Worm (Caenorhabditis elegans) whole organism, mixed stage, embryonic: Measurements from ENCODE around the gene bath-46.
"Not testable (repeated sequence)": the region's sequence is repeated elsewhere in the genome, so short reads cannot be mapped to it uniquely, and the experiment has no call there.

Source experiments
- M03D4.4 ChIP-seq: sonication (generic microtip); optimal IDR thresholded peaks from 2 replicates; lab custom pipeline; 2017; ENCODE audit warnings: mild to moderate bottlenecking, missing genetic modification characterization, missing compliant biosample characterization
- blmp-1 ChIP-seq: fragments of 150-350 bp; optimal IDR thresholded peaks from 2 replicates; lab custom pipeline; 2014; ENCODE audit warnings: missing biosample characterization, missing genetic modification characterization
- ceh-39 ChIP-seq: fragments of 150-350 bp; optimal IDR thresholded peaks from 2 replicates; lab custom pipeline; 2014; ENCODE audit warnings: missing biosample characterization, missing genetic modification characterization
- ceh-83 ChIP-seq: fragments of 200-800 bp; sonication (Bioruptor generic); optimal IDR thresholded peaks from 2 replicates; lab custom pipeline; 2018; ENCODE audit warnings: mild to moderate bottlenecking, missing genetic modification characterization, missing compliant biosample characterization
- ces-1 ChIP-seq: fragments of 150-350 bp; optimal IDR thresholded peaks from 2 replicates; lab custom pipeline; 2014; ENCODE audit warnings: missing biosample characterization, missing genetic modification reagents, missing genetic modification characterization
- cnd-1 ChIP-seq: fragments of 200-800 bp; sonication (Bioruptor generic); optimal IDR thresholded peaks from 2 replicates; lab custom pipeline; 2018; ENCODE audit warnings: mild to moderate bottlenecking, missing genetic modification characterization, missing compliant biosample characterization
- drap-1 ChIP-seq: fragments of 200-800 bp; sonication (Bioruptor generic); optimal IDR thresholded peaks from 3 replicates; lab custom pipeline; 2018; ENCODE audit warnings: mild to moderate bottlenecking, missing genetic modification characterization, missing compliant biosample characterization
- elt-1 ChIP-seq: sonication (generic microtip); optimal IDR thresholded peaks from 2 replicates; lab custom pipeline; 2017; ENCODE audit warnings: missing genetic modification characterization, mild to moderate bottlenecking, missing compliant biosample characterization, antibody characterized with exemption, moderate library complexity, borderline replicate concordance; ENCODE audit not compliant: insufficient read depth
- flh-1 ChIP-seq: fragments of 200-800 bp; sonication (Bioruptor generic); optimal IDR thresholded peaks from 2 replicates; lab custom pipeline; 2018; ENCODE audit warnings: mild to moderate bottlenecking, missing genetic modification characterization, moderate library complexity, missing compliant biosample characterization
- ham-2 ChIP-seq: fragments of 200-800 bp; sonication (Bioruptor generic); optimal IDR thresholded peaks from 2 replicates; lab custom pipeline; 2018; ENCODE audit warnings: mild to moderate bottlenecking, missing genetic modification characterization, missing compliant biosample characterization
- lin-13 ChIP-seq: fragments of 150-350 bp; optimal IDR thresholded peaks from 2 replicates; lab custom pipeline; 2014; ENCODE audit warnings: missing biosample characterization, missing genetic modification characterization
- lin-32 ChIP-seq: fragments of 200-800 bp; sonication (Bioruptor generic); optimal IDR thresholded peaks from 2 replicates; lab custom pipeline; 2018; ENCODE audit warnings: mild to moderate bottlenecking, missing genetic modification characterization, missing compliant biosample characterization
- lsy-2 ChIP-seq: fragments of 150-350 bp; optimal IDR thresholded peaks from 2 replicates; lab custom pipeline; 2014; ENCODE audit warnings: missing biosample characterization, missing genetic modification characterization
- mab-5 ChIP-seq: fragments of 150-350 bp; optimal IDR thresholded peaks from 2 replicates; lab custom pipeline; 2014; ENCODE audit warnings: missing biosample characterization, missing genetic modification characterization
- mep-1 ChIP-seq: fragments of 150-350 bp; optimal IDR thresholded peaks from 2 replicates; lab custom pipeline; 2017; ENCODE audit warnings: missing biosample characterization, missing genetic modification reagents, missing genetic modification characterization, inconsistent platforms
- mls-2 ChIP-seq: sonication (generic microtip); optimal IDR thresholded peaks from 2 replicates; lab custom pipeline; 2016; ENCODE audit warnings: mild to moderate bottlenecking, missing genetic modification characterization, moderate library complexity, missing compliant biosample characterization
- nhr-2 ChIP-seq: fragments of 150-350 bp; optimal IDR thresholded peaks from 2 replicates; lab custom pipeline; 2014; ENCODE audit warnings: missing biosample characterization, missing genetic modification characterization
- nhr-237 ChIP-seq: fragments of 150-350 bp; optimal IDR thresholded peaks from 2 replicates; lab custom pipeline; 2014; ENCODE audit warnings: missing biosample characterization, missing genetic modification characterization
- nhr-28 ChIP-seq: fragments of 150-350 bp; optimal IDR thresholded peaks from 2 replicates; lab custom pipeline; 2014; ENCODE audit warnings: missing biosample characterization, missing genetic modification characterization
- nhr-76 ChIP-seq: sonication (generic microtip); optimal IDR thresholded peaks from 2 replicates; lab custom pipeline; 2017; ENCODE audit warnings: missing biosample characterization, missing genetic modification characterization
- pha-4 ChIP-seq: fragments of 150-350 bp; optimal IDR thresholded peaks from 2 replicates; lab custom pipeline; 2018; ENCODE audit warnings: missing biosample characterization, missing genetic modification reagents, missing genetic modification characterization
- sem-2 ChIP-seq: fragments of 200-800 bp; sonication (Bioruptor generic); optimal IDR thresholded peaks from 2 replicates; lab custom pipeline; 2018; ENCODE audit warnings: mild to moderate bottlenecking, missing genetic modification characterization, missing compliant biosample characterization
- snpc-4 ChIP-seq: fragments of 150-350 bp; optimal IDR thresholded peaks from 2 replicates; lab custom pipeline; 2014; ENCODE audit warnings: missing biosample characterization, missing genetic modification characterization
- tbx-8 ChIP-seq: fragments of 200-800 bp; sonication (Bioruptor generic); optimal IDR thresholded peaks from 2 replicates; lab custom pipeline; 2018; ENCODE audit warnings: mild to moderate bottlenecking, missing genetic modification characterization, moderate library complexity, missing compliant biosample characterization
- unc-120 ChIP-seq: sonication (generic microtip); optimal IDR thresholded peaks from 2 replicates; lab custom pipeline; 2017; ENCODE audit warnings: missing genetic modification characterization, missing compliant biosample characterization; ENCODE audit not compliant: poor library complexity, severe bottlenecking
- unc-39 ChIP-seq: fragments of 150-350 bp; optimal IDR thresholded peaks from 2 replicates; lab custom pipeline; 2014; ENCODE audit warnings: missing biosample characterization, missing genetic modification characterization
- unc-62 ChIP-seq: fragments of 150-350 bp; optimal IDR thresholded peaks from 2 replicates; lab custom pipeline; 2014; ENCODE audit warnings: missing biosample characterization, missing genetic modification reagents, missing genetic modification characterization
- ztf-11 ChIP-seq: fragments of 150-350 bp; optimal IDR thresholded peaks from 2 replicates; lab custom pipeline; 2014; ENCODE audit warnings: missing biosample characterization, missing genetic modification characterization

The bath-46 gene

ce11 chrII:1597101-1598088, at the start of gene bath-46:
TSS of gene bath-46 (plus strand) at chrII:1597906.
- TF ChIP-seq cnd-1 (no peak), ceh-39 (tag; lab: Kevin White, UChicago) (no peak), M03D4.4 (tag; lab: Kevin White, UChicago) (no peak), mab-5 (tag; lab: Kevin White, UChicago) (no peak), snpc-4 (tag; lab: Kevin White, UChicago) (no peak), elt-1 (tag; lab: Kevin White, UChicago) (no peak), flh-1 (GFP tag; lab: Kevin White, UChicago) (no peak), ztf-11 (tag; lab: Kevin White, UChicago) (no peak), pha-4 (tag; lab: Kevin White, UChicago) (no peak), unc-39 (tag; lab: Kevin White, UChicago) (no peak), ces-1 (GFP tag; lab: Kevin White, UChicago) (no peak), sem-2 (GFP tag; lab: Kevin White, UChicago) (no peak), tbx-8 (GFP tag; lab: Kevin White, UChicago) (no peak), nhr-76 (tag; lab: Kevin White, UChicago) (no peak), mls-2 (tag; lab: Kevin White, UChicago) (no peak)

ce11 chrII:1550501-1550900, 47.2 kb upstream of the bath-46 start, which contains the start of the genes fbxb-52 and fbxb-51:
TSS of gene fbxb-52 (minus strand) at chrII:1550601.
TSS of gene fbxb-51 (plus strand) at chrII:1550712.
- TF ChIP-seq lin-32 (no peak), flh-1 (GFP tag; lab: Kevin White, UChicago) (no peak), cnd-1 (no peak), mab-5 (tag; lab: Kevin White, UChicago) (no peak), mls-2 (tag; lab: Kevin White, UChicago) (no peak), blmp-1 (tag; lab: Kevin White, UChicago) (no peak), unc-62 (GFP tag; lab: Kevin White, UChicago) (no peak), unc-120 (no peak), unc-39 (tag; lab: Kevin White, UChicago) (no peak), mep-1 (tag; lab: Kevin White, UChicago) (no peak), nhr-2 (no peak), nhr-237 (tag; lab: Kevin White, UChicago) (no peak), drap-1 (GFP tag; lab: Kevin White, UChicago) (no peak)

ce11 chrII:1556217-1556616, 41.5 kb upstream of the bath-46 start, which contains the start of the genes fbxb-54 and fbxb-50:
TSS of gene fbxb-54 (minus strand) at chrII:1556317.
TSS of gene fbxb-50 (plus strand) at chrII:1556443.
- TF ChIP-seq unc-39 (tag; lab: Kevin White, UChicago); elt-1 (tag; lab: Kevin White, UChicago); drap-1 (GFP tag; lab: Kevin White, UChicago): not testable (repeated sequence)

ce11 chrII:1560839-1561238, 36.9 kb upstream of the bath-46 start:
- TF ChIP-seq nhr-28 (tag; lab: Kevin White, UChicago): no peak

ce11 chrII:1561863-1562262, 35.8 kb upstream of the bath-46 start, which contains the start of gene K05F6.14:
TSS of gene K05F6.14 (plus strand) at chrII:1562163.
- no peak for TF ChIP-seq lsy-2 (tag; lab: Kevin White, UChicago)
- no peak for TF ChIP-seq ham-2 (GFP tag; lab: Kevin White, UChicago)
- no peak for TF ChIP-seq nhr-2
- TF ChIP-seq unc-39 (tag; lab: Kevin White, UChicago): no peak
- no peak for TF ChIP-seq lin-13
- TF ChIP-seq nhr-237 (tag; lab: Kevin White, UChicago): no peak
- no peak for TF ChIP-seq mab-5 (tag; lab: Kevin White, UChicago)
- TF ChIP-seq drap-1 (GFP tag; lab: Kevin White, UChicago): no peak
- TF ChIP-seq pha-4 (tag; lab: Kevin White, UChicago): no peak
- TF ChIP-seq tbx-8 (GFP tag; lab: Kevin White, UChicago): no peak
- TF ChIP-seq ceh-83: no peak
